Worm (Caenorhabditis elegans) whole organism, late embryonic: ENCODE results near the gene ptr-5.

ENCODE experiments used
- ama-1 ChIP-seq: fragments of 150-350 bp; optimal IDR thresholded peaks from 2 replicates; lab custom pipeline; 2014
- elt-2 ChIP-seq: sonication (generic microtip); optimal IDR thresholded peaks from 2 replicates; lab custom pipeline; 2016; ENCODE audit warnings: missing genetic modification reagents, missing genetic modification characterization, missing compliant biosample characterization
- fkh-10 ChIP-seq: fragments of 150-350 bp; optimal IDR thresholded peaks from 2 replicates; lab custom pipeline; 2014; ENCODE audit warnings: missing biosample characterization, missing genetic modification reagents, missing genetic modification characterization
- hlh-30 ChIP-seq: sonication (generic microtip); optimal IDR thresholded peaks from 2 replicates; lab custom pipeline; 2017; ENCODE audit warnings: antibody characterized with exemption, missing genetic modification characterization, missing compliant biosample characterization; ENCODE audit not compliant: insufficient read depth
- pha-4 ChIP-seq: fragments of 150-350 bp; optimal IDR thresholded peaks from 2 replicates; lab custom pipeline; 2018; ENCODE audit warnings: missing biosample characterization, missing genetic modification reagents, missing genetic modification characterization
- sox-2 ChIP-seq: fragments of 200-800 bp; sonication (Bioruptor generic); IDR thresholded peaks from 2 replicates; pipeline ENCODE4 v1.3.6; 2022; ENCODE audit warnings: missing genetic modification reagents, missing genetic modification characterization, missing compliant biosample characterization

DNA sequence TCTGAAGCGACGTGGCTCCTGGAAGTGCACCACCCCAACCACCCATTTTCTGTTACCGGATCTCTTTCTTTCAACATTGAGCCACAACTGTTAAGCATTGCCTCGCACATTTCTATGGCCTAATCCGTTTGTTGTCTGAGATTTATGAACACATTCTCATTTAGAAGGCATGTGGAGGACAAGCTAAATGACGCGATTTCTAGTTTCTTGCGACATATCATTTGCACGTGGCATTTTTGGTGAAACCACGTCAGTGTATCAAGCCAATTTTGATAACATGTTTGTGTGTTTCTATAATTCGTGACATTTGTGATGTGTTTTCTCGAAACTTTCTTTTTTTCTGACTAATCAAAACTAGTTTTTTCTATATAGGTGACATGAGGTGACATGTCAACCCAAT, 38.4 kb downstream of the ptr-5 start:
- no peak for TF ChIP-seq ama-1
- TF ChIP-seq elt-2, result no peak
- no peak for TF ChIP-seq hlh-30 (tag; lab: Kevin White, UChicago)
- no peak for TF ChIP-seq pha-4
- no peak for TF ChIP-seq fkh-10 (GFP tag; lab: Kevin White, UChicago)
- no peak for TF ChIP-seq sox-2 (GFP tag; lab: Robert Waterston, UW)
